Fruit fly (Drosophila melanogaster): ENCODE data around the gene Vti1a.

DNA sequence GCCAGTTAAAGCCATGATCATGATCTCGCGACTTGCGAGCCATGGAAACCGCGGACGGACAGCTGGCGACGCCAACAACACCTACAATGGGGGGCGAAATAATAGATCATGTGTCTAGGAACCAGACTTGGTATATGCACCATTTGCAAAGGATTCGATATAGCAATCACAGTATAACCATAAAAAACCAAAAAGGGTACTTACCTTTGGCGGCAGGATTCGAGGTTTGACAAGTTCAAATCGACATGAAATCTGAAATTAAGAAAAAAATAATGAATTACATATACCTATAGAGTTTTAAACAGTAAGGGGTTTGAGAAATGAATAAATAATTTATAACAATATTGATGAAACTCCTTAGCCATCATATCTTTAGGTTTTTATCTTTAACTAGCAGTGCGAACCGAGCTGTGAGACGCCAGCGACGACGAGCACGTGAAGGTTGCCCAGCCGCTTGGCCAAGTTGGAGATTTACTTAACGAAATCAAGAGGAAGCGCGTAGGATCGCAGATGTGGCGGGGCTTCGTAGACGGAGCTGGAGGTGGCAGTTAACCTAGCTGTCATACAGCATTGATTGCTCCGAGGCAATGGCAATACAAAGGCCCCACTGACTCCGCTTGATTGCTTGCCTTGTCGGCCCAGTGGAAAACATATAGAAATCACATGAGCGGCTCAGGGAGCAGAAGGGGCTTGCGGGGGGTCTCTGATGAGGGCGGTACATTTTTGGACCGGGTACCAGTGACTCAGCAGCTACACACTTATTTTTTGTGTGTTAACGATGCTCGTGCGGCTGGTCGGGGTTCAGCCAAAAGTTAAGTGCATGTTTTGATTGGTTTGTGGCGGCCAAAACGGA lies 41.4 kb upstream of the Vti1a start:
- TF ChIP-seq CG10348 (GFP tag; IDR thresholded peaks at IDR 0.05) (0 out of 2 replicates have a peak, but pooled peaks have one; percentile 5), rn (GFP tag; IDR thresholded peaks at IDR 0.05) (no peak), CG17806 (tag; optimal IDR thresholded peaks at IDR 0.05) (peak; percentile 63)
